Fruit fly (Drosophila melanogaster): ENCODE results near the gene CG10561.

DNA sequence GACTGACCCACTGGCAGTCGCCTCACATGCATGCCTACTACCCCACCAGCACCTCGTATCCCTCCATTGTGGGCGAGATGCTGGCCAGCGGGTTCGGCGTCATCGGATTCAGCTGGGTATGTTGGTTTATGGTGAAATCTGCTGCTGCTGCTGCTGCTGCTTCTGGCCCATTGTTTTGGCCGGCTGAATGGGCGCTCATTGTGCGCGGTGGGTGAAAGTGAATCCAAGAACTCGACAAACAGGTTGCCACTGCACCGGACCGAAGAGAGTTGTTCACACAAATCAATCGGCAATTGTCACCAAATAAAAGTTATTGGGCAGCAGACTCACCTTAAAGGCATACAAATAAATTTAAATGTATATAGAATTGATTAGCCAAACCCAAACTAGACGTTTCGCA, 2.0 kb upstream of the CG10561 start:
- TF ChIP-seq ase (GFP tag; IDR thresholded peaks at IDR 0.05) (no peak), fru (optimal IDR thresholded peaks at IDR 0.05) (no peak), pan (optimal IDR thresholded peaks at IDR 0.05) (no peak), pan (GFP tag; optimal IDR thresholded peaks at IDR 0.05 in 1 of 2, IDR thresholded peaks at IDR 0.05 in 1 of 2) (no peak), sna (GFP tag; IDR thresholded peaks at IDR 0.05; ENCODE audit: partially characterized antibody) (no peak), CG9876 (GFP tag; optimal IDR thresholded peaks at IDR 0.05) (no peak), Lpt (GFP tag; optimal IDR thresholded peaks at IDR 0.05) (no peak), lola (GFP tag; optimal IDR thresholded peaks at IDR 0.05) (no peak), Oaz (GFP tag; IDR thresholded peaks at IDR 0.05) (no peak), zf30C (GFP tag; optimal IDR thresholded peaks at IDR 0.05) (no peak), ash1 (GFP tag; optimal IDR thresholded peaks at IDR 0.05) (no peak)

Measured in whole organism, embryonic.